Worm (Caenorhabditis elegans) whole organism, L4 larva: ENCODE results near the gene F40H3.3.
A peak's percentile ranks its signal among the peaks of the same experiment; 100 is the strongest.

Experiments
- F10B5.3 ChIP-seq: sonication (generic microtip); optimal IDR thresholded peaks from 2 replicates; lab custom pipeline; 2016; ENCODE audit warnings: mild to moderate bottlenecking, missing genetic modification characterization, missing compliant biosample characterization
- F49E8.2 ChIP-seq: sonication (generic microtip); optimal IDR thresholded peaks from 2 replicates; lab custom pipeline; 2016; ENCODE audit warnings: missing compliant biosample characterization, mild to moderate bottlenecking, missing genetic modification characterization, borderline replicate concordance
- T20F7.1 ChIP-seq: fragments of 200-800 bp; sonication (Bioruptor generic); optimal IDR thresholded peaks from 2 replicates; lab custom pipeline; 2018; ENCODE audit warnings: mild to moderate bottlenecking, missing genetic modification characterization, missing compliant biosample characterization
- Y105C5A.15 ChIP-seq: fragments of 200-800 bp; sonication (Bioruptor generic); IDR thresholded peaks from 2 replicates; pipeline ENCODE4 v1.3.6; 2022; ENCODE audit warnings: missing genetic modification characterization, missing compliant biosample characterization
- Y75B8A.6 ChIP-seq: fragments of 200-800 bp; sonication (Bioruptor generic); IDR thresholded peaks from 2 replicates; pipeline ENCODE4 v1.3.6; 2022; ENCODE audit warnings: missing genetic modification reagents, missing genetic modification characterization, missing compliant biosample characterization
- ZK337.2 ChIP-seq: fragments of 200-800 bp; sonication (Bioruptor generic); IDR thresholded peaks from 2 replicates; pipeline ENCODE4 v1.3.6; 2022; ENCODE audit warnings: missing genetic modification reagents, missing genetic modification characterization, missing compliant biosample characterization
- ZK546.5 ChIP-seq, 2 experiments: sonication (generic microtip); optimal IDR thresholded peaks; 2 replicates each; lab custom pipeline; 2017; ENCODE audit warnings: missing biosample characterization in 2 of 2, missing genetic modification characterization in 2 of 2
- ceh-32 ChIP-seq: sonication (generic microtip); optimal IDR thresholded peaks from 2 replicates; lab custom pipeline; 2016; ENCODE audit warnings: mild to moderate bottlenecking, missing genetic modification characterization, missing compliant biosample characterization; ENCODE audit not compliant: poor library complexity
- ceh-82 ChIP-seq: sonication (generic microtip); optimal IDR thresholded peaks from 2 replicates; lab custom pipeline; 2017; ENCODE audit warnings: missing biosample characterization, missing genetic modification characterization
- ces-1 ChIP-seq: fragments of 150-350 bp; sonication (generic microtip); optimal IDR thresholded peaks from 4 replicates; lab custom pipeline; 2014; ENCODE audit warnings: missing biosample characterization, missing genetic modification reagents, missing genetic modification characterization
- cey-2 ChIP-seq: sonication (generic microtip); optimal IDR thresholded peaks from 3 replicates; lab custom pipeline; 2017; ENCODE audit warnings: missing genetic modification characterization, mild to moderate bottlenecking, missing compliant biosample characterization, antibody characterized with exemption, borderline replicate concordance; ENCODE audit not compliant: insufficient read depth
- ctbp-1 ChIP-seq: fragments of 200-800 bp; sonication (Bioruptor generic); IDR thresholded peaks from 2 replicates; pipeline ENCODE4 v1.3.6; 2022; ENCODE audit warnings: missing genetic modification reagents, missing genetic modification characterization, missing compliant biosample characterization
- daf-16 ChIP-seq, 3 experiments: sonication (generic microtip); optimal IDR thresholded peaks; 2 replicates each; lab custom pipeline; 2016 to 2017; ENCODE audit warnings: missing genetic modification characterization in 3 of 3, missing genetic modification reagents in 3 of 3, mild to moderate bottlenecking in 2 of 3, missing compliant biosample characterization in 2 of 3, missing biosample characterization in 1 of 3, moderate library complexity in 1 of 3
- dmd-6 ChIP-seq: fragments of 200-800 bp; sonication (Bioruptor generic); IDR thresholded peaks from 2 replicates; pipeline ENCODE4 v1.3.6; 2022; ENCODE audit warnings: missing genetic modification reagents, missing genetic modification characterization, missing compliant biosample characterization
- dpl-1 ChIP-seq: fragments of 150-350 bp; optimal IDR thresholded peaks from 2 replicates; lab custom pipeline; 2014; ENCODE audit warnings: missing biosample characterization, missing genetic modification reagents, missing genetic modification characterization
- dve-1 ChIP-seq: sonication (generic microtip); optimal IDR thresholded peaks from 2 replicates; lab custom pipeline; 2017; ENCODE audit warnings: antibody characterized with exemption, mild to moderate bottlenecking, missing genetic modification characterization, missing compliant biosample characterization; ENCODE audit not compliant: insufficient read depth
- fkh-10 ChIP-seq: fragments of 150-350 bp; optimal IDR thresholded peaks from 2 replicates; lab custom pipeline; 2014; ENCODE audit warnings: missing biosample characterization, missing genetic modification reagents, missing genetic modification characterization
- gei-8 ChIP-seq: fragments of 200-800 bp; sonication (Bioruptor generic); optimal IDR thresholded peaks from 2 replicates; lab custom pipeline; 2018; ENCODE audit warnings: mild to moderate bottlenecking, missing genetic modification characterization, missing compliant biosample characterization
- hif-1 ChIP-seq, 2 experiments: sonication (generic microtip); optimal IDR thresholded peaks; 2 replicates each; lab custom pipeline; 2016 to 2017; ENCODE audit warnings: missing compliant biosample characterization in 2 of 2, missing genetic modification characterization in 2 of 2, missing genetic modification reagents in 2 of 2, missing genotype in 2 of 2, mild to moderate bottlenecking in 1 of 2
- lin-1 ChIP-seq: fragments of 200-800 bp; sonication (Bioruptor generic); IDR thresholded peaks from 2 replicates; pipeline ENCODE4 v1.3.6; 2022; ENCODE audit warnings: missing genetic modification reagents, missing genetic modification characterization, missing compliant biosample characterization
- lin-15B ChIP-seq: fragments of 150-350 bp; sonication (generic microtip); optimal IDR thresholded peaks from 3 replicates; lab custom pipeline; 2014; ENCODE audit warnings: missing biosample characterization, missing genetic modification characterization
- lin-29 ChIP-seq: fragments of 200-800 bp; sonication (Bioruptor generic); IDR thresholded peaks from 2 replicates; pipeline ENCODE4 v1.3.6; 2022; ENCODE audit warnings: missing genetic modification reagents, missing genetic modification characterization, missing compliant biosample characterization
- lin-38 ChIP-seq: fragments of 200-800 bp; sonication (Bioruptor generic); IDR thresholded peaks from 2 replicates; pipeline ENCODE4 v1.3.6; 2022; ENCODE audit warnings: missing genetic modification reagents, missing genetic modification characterization, missing compliant biosample characterization
- lsy-2 ChIP-seq, 2 experiments: fragments of 150-350 bp in 1 of 2; sonication (generic microtip) in 1 of 2; optimal IDR thresholded peaks; 2 replicates each; lab custom pipeline; 2014 to 2017; ENCODE audit warnings: missing biosample characterization in 2 of 2, missing genetic modification characterization in 2 of 2
- madf-9 ChIP-seq: fragments of 200-800 bp; sonication (Bioruptor generic); conservative IDR thresholded peaks from 2 replicates; pipeline ENCODE4 v1.3.6; 2022; ENCODE audit warnings: missing genetic modification reagents, missing genetic modification characterization, missing compliant biosample characterization
- mes-2 ChIP-seq: sonication (generic microtip); optimal IDR thresholded peaks from 2 replicates; lab custom pipeline; 2016; ENCODE audit warnings: missing genotype, mild to moderate bottlenecking, missing genetic modification characterization, missing compliant biosample characterization; ENCODE audit not compliant: poor library complexity, severe bottlenecking
- mxl-3 ChIP-seq: fragments of 200-800 bp; sonication (Bioruptor generic); optimal IDR thresholded peaks from 2 replicates; lab custom pipeline; 2018; ENCODE audit warnings: mild to moderate bottlenecking, missing genetic modification characterization, missing compliant biosample characterization
- nhr-102 ChIP-seq: sonication (generic microtip); optimal IDR thresholded peaks from 2 replicates; lab custom pipeline; 2016; ENCODE audit warnings: mild to moderate bottlenecking, missing genetic modification characterization, moderate library complexity, missing compliant biosample characterization
- nhr-237 ChIP-seq: sonication (generic microtip); optimal IDR thresholded peaks from 2 replicates; lab custom pipeline; 2017; ENCODE audit warnings: missing biosample characterization, missing genetic modification characterization
- nhr-28 ChIP-seq: fragments of 150-350 bp; optimal IDR thresholded peaks from 2 replicates; lab custom pipeline; 2014; ENCODE audit warnings: missing biosample characterization, missing genetic modification characterization
- nhr-48 ChIP-seq: sonication (generic microtip); optimal IDR thresholded peaks from 2 replicates; lab custom pipeline; 2016; ENCODE audit warnings: mild to moderate bottlenecking, missing genetic modification characterization, missing compliant biosample characterization
- php-3 ChIP-seq: fragments of 200-800 bp; sonication (Bioruptor generic); IDR thresholded peaks from 2 replicates; pipeline ENCODE4 v1.3.6; 2022; ENCODE audit warnings: missing genetic modification reagents, missing genetic modification characterization, missing compliant biosample characterization
- pqm-1 ChIP-seq: sonication (generic microtip); optimal IDR thresholded peaks from 2 replicates; lab custom pipeline; 2017; ENCODE audit warnings: missing biosample characterization, missing genetic modification characterization
- sdz-12 ChIP-seq: fragments of 200-800 bp; sonication (Bioruptor generic); optimal IDR thresholded peaks from 2 replicates; lab custom pipeline; 2018; ENCODE audit warnings: mild to moderate bottlenecking, missing genetic modification characterization, missing compliant biosample characterization
- set-16 ChIP-seq: fragments of 200-800 bp; sonication (Bioruptor generic); IDR thresholded peaks from 2 replicates; pipeline ENCODE4 v1.3.6; 2022; ENCODE audit warnings: missing genetic modification reagents, missing genetic modification characterization, missing compliant biosample characterization
- skn-1 ChIP-seq: fragments of 150-350 bp; optimal IDR thresholded peaks from 2 replicates; lab custom pipeline; 2014; ENCODE audit warnings: missing biosample characterization, missing genetic modification characterization
- snpc-4 ChIP-seq: fragments of 150-350 bp; optimal IDR thresholded peaks from 2 replicates; lab custom pipeline; 2014; ENCODE audit warnings: missing biosample characterization, missing genetic modification characterization
- spr-1 ChIP-seq: sonication (generic microtip); optimal IDR thresholded peaks from 2 replicates; lab custom pipeline; 2016; ENCODE audit warnings: mild to moderate bottlenecking, missing genetic modification characterization, missing compliant biosample characterization
- tag-97 ChIP-seq: fragments of 200-800 bp; sonication (Bioruptor generic); IDR thresholded peaks from 2 replicates; pipeline ENCODE4 v1.3.6; 2022; ENCODE audit warnings: missing genetic modification characterization, missing compliant biosample characterization
- unc-62 ChIP-seq, 3 experiments: fragments of 150-350 bp in 1 of 3; sonication (generic microtip); optimal IDR thresholded peaks in 2 of 3; peaks in 1 of 3; 1 replicate in 1 of 3; 2 replicates in 2 of 3; lab custom pipeline; 2014 to 2017; ENCODE audit warnings: missing biosample characterization in 3 of 3, missing genetic modification characterization in 3 of 3, missing genetic modification reagents in 3 of 3, missing genotype in 1 of 3
- vab-7 ChIP-seq: fragments of 200-800 bp; sonication (Bioruptor generic); IDR thresholded peaks from 2 replicates; pipeline ENCODE4 v1.3.6; 2022; ENCODE audit warnings: missing genetic modification reagents, missing genetic modification characterization, missing compliant biosample characterization
- zfp-2 ChIP-seq: sonication (generic microtip); optimal IDR thresholded peaks from 2 replicates; lab custom pipeline; 2016; ENCODE audit warnings: mild to moderate bottlenecking, missing genetic modification characterization, missing compliant biosample characterization
- zfp-3 ChIP-seq: fragments of 200-800 bp; sonication (Bioruptor generic); conservative IDR thresholded peaks from 2 replicates; pipeline ENCODE4 v1.3.6; 2022; ENCODE audit warnings: missing genetic modification reagents, missing genetic modification characterization, missing compliant biosample characterization
- ztf-11 ChIP-seq: fragments of 150-350 bp; optimal IDR thresholded peaks from 2 replicates; lab custom pipeline; 2014; ENCODE audit warnings: missing biosample characterization, missing genetic modification characterization
- ztf-7 ChIP-seq: fragments of 150-350 bp; optimal IDR thresholded peaks from 2 replicates; lab custom pipeline; 2014; ENCODE audit warnings: missing biosample characterization, missing genetic modification characterization

Gene F40H3.3

DNA sequence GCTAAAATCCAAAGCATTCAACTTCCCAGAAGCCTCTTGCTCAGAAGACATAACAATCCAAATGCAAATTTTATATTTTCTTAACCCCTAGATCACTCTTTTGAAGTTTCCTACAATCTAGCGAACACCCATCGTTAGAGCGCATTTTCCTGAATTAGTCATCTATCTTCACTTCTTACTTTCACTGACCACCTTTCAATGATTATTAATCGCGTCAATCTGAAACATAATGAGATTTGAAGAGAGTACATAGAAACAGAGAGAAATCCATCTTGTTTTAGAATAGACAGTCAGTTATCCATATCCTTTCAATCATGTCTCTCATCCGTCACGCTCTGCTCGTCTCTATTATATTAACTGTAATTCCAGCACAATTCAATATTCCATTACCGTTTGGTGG lies at the start of gene F40H3.3:
Gene F40H3.3 (plus strand): TSS at position 280 of the 400 bp plus-strand sequence.
- TF ChIP-seq zfp-2 (no peak), dve-1 (tag; lab: Kevin White, UChicago) (no peak), set-16 (GFP tag; lab: Robert Waterston, UW) (no peak)

DNA sequence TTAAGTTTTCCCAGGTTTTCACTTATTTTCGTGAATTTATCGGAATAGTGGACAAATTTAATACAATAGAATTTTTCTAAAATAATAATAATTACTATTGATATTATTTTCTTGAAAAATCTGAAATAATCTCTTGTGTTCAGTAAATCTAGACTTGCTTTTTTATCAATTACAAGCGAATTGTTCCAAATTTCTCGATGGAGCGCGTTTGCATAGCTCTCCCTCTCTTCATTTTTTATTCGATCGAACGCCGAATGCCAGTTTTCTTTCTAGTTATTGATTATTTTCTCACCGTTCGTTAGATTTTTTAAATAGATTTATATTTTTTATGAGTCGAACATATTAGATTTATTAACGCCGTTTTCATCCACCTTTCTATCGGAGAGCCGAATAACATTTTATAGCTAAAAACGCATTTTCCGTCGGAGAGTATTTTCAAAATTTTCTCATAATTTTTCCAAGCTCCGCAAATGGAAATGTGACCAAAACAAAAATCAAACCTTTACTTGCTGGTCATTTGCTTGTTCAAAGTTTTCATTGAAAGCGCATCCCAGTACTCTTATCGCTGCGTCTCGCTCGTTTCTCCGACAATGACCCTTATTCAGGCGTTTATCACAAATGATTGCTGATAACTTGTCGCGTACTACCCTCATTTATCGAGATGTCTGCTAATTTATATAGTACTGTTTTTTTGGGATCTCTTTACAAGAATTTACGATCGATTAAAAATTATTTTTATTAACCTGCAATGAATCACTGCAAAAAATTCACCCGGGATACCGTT lies 48.5 kb upstream of the F40H3.3 start:
- TF ChIP-seq gei-8 (GFP tag; lab: Kevin White, UChicago) (no peak), mes-2 (tag; lab: Kevin White, UChicago) (peak; percentile 35), lin-38 (GFP tag; lab: Robert Waterston, UW) (peak; percentile 94), sdz-12 (no peak), lin-15B (tag; lab: Kevin White, UChicago) (no peak), ztf-7 (no peak), F10B5.3 (tag; lab: Kevin White, UChicago) (no peak), zfp-3 (GFP tag; lab: Robert Waterston, UW) (no peak), hif-1 (tag; optimal IDR thresholded peaks at IDR 0.05; lab: Kevin White, UChicago) (no peak), ctbp-1 (GFP tag; lab: Robert Waterston, UW) (no peak), skn-1 (no peak), dmd-6 (GFP tag; lab: Robert Waterston, UW) (peak; percentile 44; the same call in 1 of the 2 replicates), nhr-48 (tag; lab: Kevin White, UChicago) (no peak), daf-16 (GFP tag; optimal IDR thresholded peaks at IDR 0.05; lab: Kevin White, UChicago) (no peak), daf-16 (tag; optimal IDR thresholded peaks at IDR 0.05; lab: Kevin White, UChicago) (peak; percentile 43), ces-1 (GFP tag; lab: Kevin White, UChicago) (no peak), F49E8.2 (no peak), pqm-1 (tag; lab: Kevin White, UChicago) (peak; percentile 90), dve-1 (tag; lab: Kevin White, UChicago) (no peak), mxl-3 (GFP tag; lab: Kevin White, UChicago) (no peak), nhr-28 (tag; lab: Kevin White, UChicago) (peak; percentile 16), ztf-11 (tag; lab: Kevin White, UChicago) (no peak), T20F7.1 (no peak), tag-97 (no peak), ZK337.2 (GFP tag; lab: Robert Waterston, UW) (no peak), lin-1 (GFP tag; lab: Robert Waterston, UW) (no peak), spr-1 (no peak), cey-2 (tag; lab: Kevin White, UChicago) (no peak), ZK546.5 (tag; optimal IDR thresholded peaks at IDR 0.05; lab: Kevin White, UChicago) (no peak), nhr-237 (tag; lab: Kevin White, UChicago) (no peak), ceh-82 (no peak), nhr-102 (no peak), madf-9 (GFP tag; lab: Robert Waterston, UW) (no peak), Y105C5A.15 (GFP tag; lab: Robert Waterston, UW) (no peak), dpl-1 (GFP tag; lab: Kevin White, UChicago) (peak; percentile 13), Y75B8A.6 (GFP tag; lab: Robert Waterston, UW) (no peak), ceh-32 (tag; lab: Kevin White, UChicago) (no peak), snpc-4 (no peak), zfp-2 (no peak), vab-7 (no peak), fkh-10 (no peak), unc-62 (GFP tag; optimal IDR thresholded peaks at IDR 0.05 in 1 of 2; lab: Kevin White, UChicago) (no peak), unc-62 (tag; optimal IDR thresholded peaks at IDR 0.05; lab: Kevin White, UChicago) (no peak), php-3 (GFP tag; lab: Robert Waterston, UW) (peak; percentile 75), lin-29 (no peak), lsy-2 (tag; optimal IDR thresholded peaks at IDR 0.05; lab: Kevin White, UChicago) (peak in 1 of 2 experiments; percentile 59), set-16 (GFP tag; lab: Robert Waterston, UW) (no peak)
